Fruit fly (Drosophila melanogaster): ENCODE results near the gene S1P.

S1P gene

DNA sequence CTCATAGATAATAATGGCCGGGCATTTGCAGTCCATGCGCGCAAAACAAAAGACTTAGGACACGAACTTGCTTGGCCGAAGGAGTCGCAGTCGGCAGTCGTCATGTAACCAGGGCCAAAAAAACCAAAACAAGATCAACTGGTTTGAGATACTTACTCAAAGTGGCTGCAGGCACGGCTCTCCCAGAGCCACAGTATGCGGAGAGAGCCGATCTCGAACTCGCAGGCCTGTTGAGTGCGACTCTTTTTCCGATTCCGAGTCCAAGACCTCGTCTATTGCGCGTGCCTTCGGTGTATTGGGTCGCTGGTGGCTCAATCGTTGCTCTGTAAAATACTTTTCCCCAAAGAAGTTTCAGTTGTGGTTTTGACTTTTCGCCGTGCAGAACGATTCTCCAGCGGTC lies 27.4 kb upstream of the S1P start, which contains the start of gene CG43980:
TSS of gene CG43980 (plus strand) at position 352 of the 400 bp plus-strand sequence.
- TF ChIP-seq CG11093 (GFP tag; IDR thresholded peaks at IDR 0.05) (no peak), Deaf1 (tag; optimal IDR thresholded peaks at IDR 0.05) (peak; percentile 79), amos (GFP tag; IDR thresholded peaks at IDR 0.05; ENCODE audit: partially characterized antibody) (peak; percentile 18; the same call in 1 of the 2 replicates), sens (GFP tag) (peak; percentile 40), oc (tag; optimal IDR thresholded peaks at IDR 0.05) (no peak), bbx (GFP tag; IDR thresholded peaks at IDR 0.05; ENCODE audit: partially characterized antibody) (0 out of 2 replicates have a peak, but pooled peaks have one; percentile 24), NC2β (GFP tag; optimal IDR thresholded peaks at IDR 0.05) (no peak), Bgb (GFP tag; IDR thresholded peaks at IDR 0.05; ENCODE audit: partially characterized antibody) (peak; percentile 27; the same call in 1 of the 2 replicates), abd-A (tag; optimal IDR thresholded peaks at IDR 0.05) (peak; percentile 21), kni (GFP tag; optimal IDR thresholded peaks at IDR 0.05) (peak; percentile 5), CG11247 (GFP tag; IDR thresholded peaks at IDR 0.05) (peak; percentile 59; the same call in 1 of the 2 replicates), cwo (GFP tag; optimal IDR thresholded peaks at IDR 0.05) (no peak), Xrp1 (GFP tag; IDR thresholded peaks at IDR 0.05) (no peak), Hr39 (optimal IDR thresholded peaks at IDR 0.05) (no peak), CG13287 (GFP tag; IDR thresholded peaks at IDR 0.05; ENCODE audit: partially characterized antibody) (peak; percentile 17; the same call in 1 of the 2 replicates), sd (tag; optimal IDR thresholded peaks at IDR 0.05) (peak; percentile 5), CG10366 (GFP tag; IDR thresholded peaks at IDR 0.05) (no peak), Trl (optimal IDR thresholded peaks at IDR 0.05) (peak; percentile 58 to 62), Trl (GFP tag; optimal IDR thresholded peaks at IDR 0.05) (no peak), maf-S (GFP tag; optimal IDR thresholded peaks at IDR 0.05) (no peak), CG10431 (GFP tag; optimal IDR thresholded peaks at IDR 0.05) (peak; percentile 18), CG1792 (GFP tag; optimal IDR thresholded peaks at IDR 0.05) (no peak), z (GFP tag; IDR thresholded peaks at IDR 0.05) (peak; percentile 94), yki (optimal IDR thresholded peaks at IDR 0.05) (peak; percentile 5), chinmo (GFP tag; IDR thresholded peaks at IDR 0.05; ENCODE audit: partially characterized antibody) (peak; percentile 72; the same call in 2 of the 4 replicates), CG12769 (tag; optimal IDR thresholded peaks at IDR 0.05) (peak; percentile 34), hkb (optimal IDR thresholded peaks at IDR 0.05) (no peak), hkb (GFP tag; IDR thresholded peaks at IDR 0.05) (0 out of 2 replicates have a peak, but pooled peaks have one; percentile 33), CG13894 (tag; optimal IDR thresholded peaks at IDR 0.05) (peak; percentile 11)

DNA sequence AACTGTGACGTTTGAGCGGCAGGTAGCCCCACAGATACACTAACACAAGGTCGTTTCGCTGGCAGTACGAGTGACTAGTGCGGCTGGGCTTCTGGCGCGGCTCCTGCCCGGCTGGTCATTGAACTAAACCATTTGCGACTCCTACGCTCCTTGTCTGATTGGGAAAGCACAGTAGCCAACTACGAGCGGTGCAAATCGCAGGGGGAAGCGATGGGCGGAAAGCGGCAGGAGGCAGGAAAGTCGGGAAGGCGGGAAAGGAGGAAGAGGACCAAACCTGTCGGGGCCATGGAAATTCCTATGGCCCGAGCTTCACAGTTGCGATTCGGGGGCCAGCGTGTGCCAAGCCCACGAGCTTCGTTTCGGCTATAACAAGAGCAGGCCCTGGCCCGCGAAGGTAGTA lies 27.0 kb upstream of the S1P start:
- TF ChIP-seq Hr39 (optimal IDR thresholded peaks at IDR 0.05), result peak; percentile 1
- TF ChIP-seq Med (GFP tag), result peak; percentile 68
- no peak for TF ChIP-seq CG6683 (GFP tag; optimal IDR thresholded peaks at IDR 0.05)

DNA sequence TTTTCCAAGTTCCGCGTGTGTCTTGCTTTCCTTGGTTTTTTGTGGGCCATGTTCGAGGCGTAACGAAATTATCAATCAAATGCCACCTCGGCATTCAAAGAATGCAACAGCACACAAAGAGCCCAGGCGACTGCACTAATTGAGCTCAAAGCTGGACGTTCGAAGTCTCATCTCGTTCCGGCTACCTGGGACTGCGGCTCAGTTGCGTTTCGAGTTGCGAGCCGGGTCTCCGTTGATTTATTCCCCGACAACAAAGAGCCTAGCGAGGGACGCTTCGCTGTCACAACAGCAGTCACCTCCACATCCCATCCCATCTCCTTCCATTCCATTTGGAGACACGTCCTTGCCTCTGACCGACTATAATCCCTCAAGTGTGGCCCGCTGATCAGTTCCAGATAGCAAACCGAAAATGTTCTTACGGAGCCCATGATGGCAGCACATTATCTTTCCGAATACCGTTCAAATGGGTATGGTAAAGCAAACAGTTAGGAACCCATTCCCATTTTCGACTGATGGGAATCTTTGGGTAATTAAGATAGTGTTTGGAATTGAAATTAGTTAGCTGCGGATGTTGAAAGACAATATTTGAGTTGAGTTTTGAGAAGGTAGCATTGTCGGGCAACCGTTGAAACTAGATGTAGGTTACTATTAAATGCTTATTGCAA lies 25.9 kb upstream of the S1P start:
- no peak for TF ChIP-seq Hmr (GFP tag; optimal IDR thresholded peaks at IDR 0.05)
- peak; percentile 68 for TF ChIP-seq D (optimal IDR thresholded peaks at IDR 0.05)
- no peak for TF ChIP-seq D (GFP tag; optimal IDR thresholded peaks at IDR 0.05)
- peak; percentile 25 for TF ChIP-seq Kr (GFP tag; optimal IDR thresholded peaks at IDR 0.05)
- TF ChIP-seq tll (GFP tag; optimal IDR thresholded peaks at IDR 0.05), result peak in 1 of 2 experiments; percentile 23
- TF ChIP-seq CG7745 (tag; optimal IDR thresholded peaks at IDR 0.05), result peak; percentile 50
- TF ChIP-seq grn (GFP tag; optimal IDR thresholded peaks at IDR 0.05), result peak; percentile 90
- no peak for TF ChIP-seq CG7786 (GFP tag; optimal IDR thresholded peaks at IDR 0.05)
- TF ChIP-seq pfk (GFP tag; optimal IDR thresholded peaks at IDR 0.05), result peak; percentile 51
- peak; percentile 56 for TF ChIP-seq kni (GFP tag; optimal IDR thresholded peaks at IDR 0.05)
- peak; percentile 43 for TF ChIP-seq zen (tag; optimal IDR thresholded peaks at IDR 0.05)
- no peak for TF ChIP-seq CG33557 (GFP tag; optimal IDR thresholded peaks at IDR 0.05)
- 0 out of 2 replicates have a peak, but pooled peaks have one; percentile 8 for TF ChIP-seq al (GFP tag; IDR thresholded peaks at IDR 0.05)
- peak; percentile 34 for TF ChIP-seq sd (tag; optimal IDR thresholded peaks at IDR 0.05)
